Worm (Caenorhabditis elegans) whole organism, L3 larva: ENCODE measurements around the gene lin-15B.
A peak's percentile ranks its signal among the peaks of the same experiment; 100 is the strongest.

Source experiments
- R02D3.7 ChIP-seq: fragments of 150-350 bp; optimal IDR thresholded peaks from 2 replicates; lab custom pipeline; 2014; ENCODE audit warnings: missing biosample characterization, missing genetic modification characterization
- aly-2 ChIP-seq: fragments of 150-350 bp; optimal IDR thresholded peaks from 2 replicates; lab custom pipeline; 2014; ENCODE audit warnings: missing biosample characterization, missing genetic modification characterization
- ama-1 ChIP-seq: fragments of 150-350 bp; optimal IDR thresholded peaks from 2 replicates; lab custom pipeline; 2018
- ceh-28 ChIP-seq: fragments of 150-350 bp; optimal IDR thresholded peaks from 2 replicates; lab custom pipeline; 2014; ENCODE audit warnings: missing biosample characterization, missing genetic modification reagents, missing genetic modification characterization
- egl-27 ChIP-seq: sonication (generic microtip); optimal IDR thresholded peaks from 4 replicates; lab custom pipeline; 2017; ENCODE audit warnings: missing biosample characterization, missing genetic modification reagents, missing genetic modification characterization
- egl-5 ChIP-seq: fragments of 150-350 bp; optimal IDR thresholded peaks from 2 replicates; lab custom pipeline; 2017; ENCODE audit warnings: missing biosample characterization, missing genetic modification reagents, missing genetic modification characterization, inconsistent platforms
- elt-1 ChIP-seq: fragments of 150-350 bp; optimal IDR thresholded peaks from 2 replicates; lab custom pipeline; 2014; ENCODE audit warnings: missing biosample characterization, missing genetic modification characterization
- elt-2 ChIP-seq: sonication (generic microtip); optimal IDR thresholded peaks from 2 replicates; lab custom pipeline; 2016; ENCODE audit warnings: missing genetic modification reagents, mild to moderate bottlenecking, missing genetic modification characterization, missing compliant biosample characterization
- eor-1 ChIP-seq, 2 experiments: fragments of 150-350 bp; optimal IDR thresholded peaks; 2 replicates each; lab custom pipeline; 2014 to 2018; ENCODE audit warnings: missing biosample characterization in 2 of 2, missing genetic modification characterization in 2 of 2
- fkh-10 ChIP-seq: sonication (generic microtip); optimal IDR thresholded peaks from 2 replicates; lab custom pipeline; 2017; ENCODE audit warnings: missing biosample characterization, missing genetic modification reagents, missing genetic modification characterization
- fkh-2 ChIP-seq: fragments of 150-350 bp; optimal IDR thresholded peaks from 2 replicates; lab custom pipeline; 2014; ENCODE audit warnings: missing biosample characterization, missing genetic modification reagents, missing genetic modification characterization
- fos-1 ChIP-seq: fragments of 150-350 bp; optimal IDR thresholded peaks from 2 replicates; lab custom pipeline; 2014; ENCODE audit warnings: missing biosample characterization, missing genetic modification characterization
- hmg-11 ChIP-seq: sonication (generic microtip); optimal IDR thresholded peaks from 2 replicates; lab custom pipeline; 2016; ENCODE audit warnings: missing genetic modification characterization, missing compliant biosample characterization
- jun-1 ChIP-seq: fragments of 150-350 bp; optimal IDR thresholded peaks from 2 replicates; lab custom pipeline; 2014; ENCODE audit warnings: missing biosample characterization, missing genetic modification reagents, missing genetic modification characterization
- lin-15B ChIP-seq: fragments of 150-350 bp; optimal IDR thresholded peaks from 2 replicates; lab custom pipeline; 2014; ENCODE audit warnings: missing biosample characterization, missing genetic modification characterization
- lin-39 ChIP-seq: fragments of 150-350 bp; optimal IDR thresholded peaks from 2 replicates; lab custom pipeline; 2018; ENCODE audit warnings: missing biosample characterization, missing genetic modification reagents, missing genetic modification characterization
- lsy-12 ChIP-seq: sonication (generic microtip); optimal IDR thresholded peaks from 2 replicates; lab custom pipeline; 2016; ENCODE audit warnings: mild to moderate bottlenecking, missing genetic modification characterization, missing compliant biosample characterization
- mdl-1 ChIP-seq: fragments of 150-350 bp; optimal IDR thresholded peaks from 2 replicates; lab custom pipeline; 2014; ENCODE audit warnings: missing biosample characterization, missing genetic modification characterization
- nfya-1 ChIP-seq: sonication (generic microtip); optimal IDR thresholded peaks from 2 replicates; lab custom pipeline; 2017; ENCODE audit warnings: missing genetic modification characterization, mild to moderate bottlenecking, missing compliant biosample characterization, antibody characterized with exemption, moderate library complexity; ENCODE audit not compliant: insufficient read depth
- nhr-11 ChIP-seq: fragments of 150-350 bp; optimal IDR thresholded peaks from 2 replicates; lab custom pipeline; 2014; ENCODE audit warnings: missing biosample characterization, missing genetic modification characterization
- nhr-12 ChIP-seq: fragments of 150-350 bp; optimal IDR thresholded peaks from 2 replicates; lab custom pipeline; 2014; ENCODE audit warnings: missing biosample characterization, missing genetic modification characterization
- nhr-23 ChIP-seq: fragments of 150-350 bp; optimal IDR thresholded peaks from 2 replicates; lab custom pipeline; 2014; ENCODE audit warnings: missing biosample characterization, missing genetic modification reagents, missing genetic modification characterization
- nhr-237 ChIP-seq: fragments of 150-350 bp; optimal IDR thresholded peaks from 2 replicates; lab custom pipeline; 2014; ENCODE audit warnings: missing biosample characterization, missing genetic modification characterization
- nhr-25 ChIP-seq: sonication (generic microtip); optimal IDR thresholded peaks from 2 replicates; lab custom pipeline; 2017; ENCODE audit warnings: missing biosample characterization, missing genetic modification characterization
- nhr-28 ChIP-seq: fragments of 150-350 bp; optimal IDR thresholded peaks from 2 replicates; lab custom pipeline; 2014; ENCODE audit warnings: missing biosample characterization, missing genetic modification characterization
- nhr-43 ChIP-seq: sonication (generic microtip); optimal IDR thresholded peaks from 2 replicates; lab custom pipeline; 2016; ENCODE audit warnings: mild to moderate bottlenecking, missing genetic modification characterization, missing compliant biosample characterization; ENCODE audit not compliant: poor library complexity, severe bottlenecking
- nhr-67 ChIP-seq: fragments of 150-350 bp; optimal IDR thresholded peaks from 2 replicates; lab custom pipeline; 2014; ENCODE audit warnings: missing biosample characterization, missing genetic modification characterization
- nhr-76 ChIP-seq: fragments of 150-350 bp; sonication (generic microtip); optimal IDR thresholded peaks from 5 replicates; lab custom pipeline; 2014; ENCODE audit warnings: missing biosample characterization, missing genetic modification characterization
- nhr-77 ChIP-seq: fragments of 150-350 bp; optimal IDR thresholded peaks from 2 replicates; lab custom pipeline; 2014; ENCODE audit warnings: missing biosample characterization, missing genetic modification characterization
- pha-4 ChIP-seq: fragments of 150-350 bp; optimal IDR thresholded peaks from 2 replicates; lab custom pipeline; 2014; ENCODE audit warnings: missing biosample characterization, missing genetic modification reagents, missing genetic modification characterization
- pqm-1 ChIP-seq: fragments of 150-350 bp; optimal IDR thresholded peaks from 2 replicates; lab custom pipeline; 2017; ENCODE audit warnings: missing biosample characterization, missing genetic modification characterization, inconsistent platforms
- skn-1 ChIP-seq: fragments of 150-350 bp; optimal IDR thresholded peaks from 2 replicates; lab custom pipeline; 2014; ENCODE audit warnings: missing biosample characterization, missing genetic modification characterization
- snpc-4 ChIP-seq: fragments of 150-350 bp; optimal IDR thresholded peaks from 2 replicates; lab custom pipeline; 2014; ENCODE audit warnings: missing biosample characterization, missing genetic modification characterization
- tbx-2 ChIP-seq: sonication (generic microtip); optimal IDR thresholded peaks from 2 replicates; lab custom pipeline; 2016; ENCODE audit warnings: mild to moderate bottlenecking, missing genetic modification characterization, missing compliant biosample characterization
- unc-62 ChIP-seq: fragments of 150-350 bp; sonication (generic microtip); optimal IDR thresholded peaks from 4 replicates; lab custom pipeline; 2014; ENCODE audit warnings: missing biosample characterization, missing genetic modification reagents, missing genetic modification characterization
- zag-1 ChIP-seq: fragments of 150-350 bp; optimal IDR thresholded peaks from 2 replicates; lab custom pipeline; 2014; ENCODE audit warnings: missing biosample characterization, missing genetic modification characterization
- ztf-11 ChIP-seq: fragments of 150-350 bp; optimal IDR thresholded peaks from 2 replicates; lab custom pipeline; 2014; ENCODE audit warnings: missing biosample characterization, missing genetic modification characterization

The lin-15B gene

ce11 chrX:15706108-15706676 lies 19.7 kb upstream of the lin-15B start:
- TF ChIP-seq nhr-43 (tag; lab: Kevin White, UChicago) (peak; percentile 78), nhr-23 (tag; lab: Kevin White, UChicago) (peak; percentile 62), nhr-67 (tag; lab: Kevin White, UChicago) (no peak), mdl-1 (tag; lab: Kevin White, UChicago) (no peak), nhr-25 (tag; lab: Kevin White, UChicago) (peak; percentile 49)
- TF ChIP-seq, all 47 proteins: peak for 3

ce11 chrX:15707366-15707892 lies 18.5 kb upstream of the lin-15B start:
- peak; percentile 77 for TF ChIP-seq ceh-28 (tag; lab: Kevin White, UChicago)
- TF ChIP-seq egl-5 (tag; lab: Kevin White, UChicago) = peak; percentile 65
- peak; percentile 48 for TF ChIP-seq lsy-12 (tag; lab: Kevin White, UChicago)
- TF ChIP-seq nhr-12 = no peak
- TF ChIP-seq fos-1 (tag; lab: Kevin White, UChicago) = peak; percentile 16
- peak; percentile 83 for TF ChIP-seq fkh-10
- TF ChIP-seq hmg-11 (tag; lab: Kevin White, UChicago) = peak; percentile 79
- TF ChIP-seq nhr-76 = no peak
- TF ChIP-seq nhr-43 (tag; lab: Kevin White, UChicago) = peak; percentile 55
- TF ChIP-seq jun-1 (tag; lab: Kevin White, UChicago) = peak; percentile 90
- TF ChIP-seq R02D3.7 = peak; percentile 47
- TF ChIP-seq egl-27 (tag; lab: Kevin White, UChicago) = peak; percentile 93
- peak; percentile 49 for TF ChIP-seq lin-15B
- TF ChIP-seq unc-62 (GFP tag; lab: Kevin White, UChicago) = peak; percentile 61
- peak; percentile 61 for TF ChIP-seq elt-2 (tag; lab: Kevin White, UChicago)
- TF ChIP-seq mdl-1 (tag; lab: Kevin White, UChicago) = peak; percentile 88
- TF ChIP-seq ztf-11 (tag; lab: Kevin White, UChicago) = no peak
- peak; percentile 84 for TF ChIP-seq snpc-4
- TF ChIP-seq nhr-237 (tag; lab: Kevin White, UChicago) = no peak
- peak; percentile 44 for TF ChIP-seq tbx-2 (tag; lab: Kevin White, UChicago)
- TF ChIP-seq pha-4 (tag; lab: Kevin White, UChicago) = peak; percentile 88
- TF ChIP-seq pqm-1 = peak; percentile 59
- peak; percentile 86 for TF ChIP-seq nfya-1
- peak; percentile 77 for TF ChIP-seq nhr-23 (tag; lab: Kevin White, UChicago)
- no peak for TF ChIP-seq fkh-2
- TF ChIP-seq ama-1 (lab: Kevin White, UChicago) = peak; percentile 61
- TF ChIP-seq aly-2 (tag; lab: Kevin White, UChicago) = no peak
- peak; percentile 97 for TF ChIP-seq lin-39 (tag; lab: Kevin White, UChicago)
- TF ChIP-seq elt-1 = peak; percentile 51
- peak; percentile 83 for TF ChIP-seq nhr-11
- peak; percentile 58 for TF ChIP-seq skn-1 (tag; lab: Kevin White, UChicago)

- TF ChIP-seq eor-1 (tag; optimal IDR thresholded peaks at IDR 0.05; lab: Kevin White, UChicago) (no peak), nhr-77 (tag; lab: Kevin White, UChicago) (no peak), zag-1 (no peak), nhr-23 (tag; lab: Kevin White, UChicago) (no peak), tbx-2 (tag; lab: Kevin White, UChicago) (no peak), nhr-28 (tag; lab: Kevin White, UChicago) (no peak), egl-27 (tag; lab: Kevin White, UChicago) (no peak)
- TF ChIP-seq, all 47 proteins: peak for 0
These were observed 18.0 kb upstream of the lin-15B start, which contains the start of gene nhr-48 for ce11 chrX:15707913-15708312. TSS of gene nhr-48 (plus strand) at chrX:15708213.

DNA sequence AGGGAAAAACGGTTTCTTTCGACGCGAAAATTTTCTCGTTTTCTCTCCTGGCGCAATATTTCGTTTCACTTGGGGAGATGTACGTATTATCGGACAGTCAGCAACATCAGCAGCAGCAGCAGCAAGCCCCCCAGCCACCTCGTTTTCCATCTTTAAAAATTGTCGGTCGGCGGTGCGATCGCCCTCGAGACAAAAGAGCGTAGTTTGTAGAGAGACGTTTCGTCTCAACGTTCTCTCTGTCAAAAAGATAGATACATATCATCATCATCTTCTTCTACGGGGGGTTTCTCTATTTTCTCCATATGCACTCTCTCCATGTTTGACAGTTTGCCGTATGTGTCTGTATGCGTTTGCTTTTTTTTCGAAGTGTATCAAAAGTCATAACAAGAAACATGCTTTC lies 16.3 kb upstream of the lin-15B start:
- TF ChIP-seq nhr-25 (tag; lab: Kevin White, UChicago) = peak; percentile 72
- no peak for TF ChIP-seq egl-5 (tag; lab: Kevin White, UChicago)
- TF ChIP-seq nhr-43 (tag; lab: Kevin White, UChicago) = peak; percentile 72
- TF ChIP-seq mdl-1 (tag; lab: Kevin White, UChicago) = no peak
- peak; percentile 25 for TF ChIP-seq ceh-28 (tag; lab: Kevin White, UChicago)
- peak; percentile 13 for TF ChIP-seq R02D3.7
- peak; percentile 16 for TF ChIP-seq nfya-1
- TF ChIP-seq unc-62 (GFP tag; lab: Kevin White, UChicago) = no peak
- no peak for TF ChIP-seq lin-15B
- no peak for TF ChIP-seq tbx-2 (tag; lab: Kevin White, UChicago)
- TF ChIP-seq fkh-2 = no peak
- TF ChIP-seq pqm-1 = peak; percentile 35
- no peak for TF ChIP-seq lin-39 (tag; lab: Kevin White, UChicago)
- peak; percentile 35 for TF ChIP-seq nhr-23 (tag; lab: Kevin White, UChicago)
- TF ChIP-seq nhr-237 (tag; lab: Kevin White, UChicago) = no peak
- peak; percentile 44 for TF ChIP-seq pha-4 (tag; lab: Kevin White, UChicago)
- TF ChIP-seq jun-1 (tag; lab: Kevin White, UChicago) = peak; percentile 24
- peak; percentile 22 for TF ChIP-seq hmg-11 (tag; lab: Kevin White, UChicago)
- peak; percentile 63 for TF ChIP-seq elt-2 (tag; lab: Kevin White, UChicago)
- TF ChIP-seq elt-1 = no peak
